Worm (Caenorhabditis elegans) whole organism, young adult: ENCODE data around the gene Y45G5AM.7.

ENCODE experiments used
- B0035.1 ChIP-seq: sonication (generic microtip); optimal IDR thresholded peaks from 2 replicates; lab custom pipeline; 2016; ENCODE audit warnings: missing genetic modification characterization, mild to moderate bottlenecking, missing compliant biosample characterization, missing genotype, missing genetic modification reagents
- C17E4.6 ChIP-seq: fragments of 200-800 bp; sonication (Bioruptor generic); IDR thresholded peaks from 2 replicates; pipeline ENCODE4 v1.3.6; 2022; ENCODE audit warnings: missing genetic modification reagents, missing genetic modification characterization, missing compliant biosample characterization
- F22D6.2 ChIP-seq: sonication (generic microtip); optimal IDR thresholded peaks from 2 replicates; lab custom pipeline; 2016; ENCODE audit warnings: mild to moderate bottlenecking, missing genetic modification characterization, missing compliant biosample characterization
- F49E8.2 ChIP-seq: sonication (generic microtip); optimal IDR thresholded peaks from 3 replicates; lab custom pipeline; 2017; ENCODE audit warnings: missing genetic modification characterization, mild to moderate bottlenecking, missing compliant biosample characterization, antibody characterized with exemption, moderate library complexity; ENCODE audit not compliant: insufficient read depth
- F55B11.4 ChIP-seq: sonication (generic microtip); optimal IDR thresholded peaks from 2 replicates; lab custom pipeline; 2016; ENCODE audit warnings: missing compliant biosample characterization, missing genetic modification characterization, borderline replicate concordance; ENCODE audit not compliant: insufficient read depth
- F57A8.1 ChIP-seq: fragments of 200-800 bp; sonication (Bioruptor generic); optimal IDR thresholded peaks from 2 replicates; lab custom pipeline; 2018; ENCODE audit warnings: mild to moderate bottlenecking, missing genetic modification characterization, moderate library complexity, missing compliant biosample characterization
- K11D2.4 ChIP-seq: fragments of 200-800 bp; sonication (Bioruptor generic); IDR thresholded peaks from 2 replicates; pipeline ENCODE4 v1.3.6; 2022; ENCODE audit warnings: missing genetic modification reagents, missing genetic modification characterization, missing compliant biosample characterization
- K12H6.12 ChIP-seq: fragments of 200-800 bp; sonication (Bioruptor generic); optimal IDR thresholded peaks from 2 replicates; lab custom pipeline; 2018; ENCODE audit warnings: mild to moderate bottlenecking, missing genetic modification characterization, missing compliant biosample characterization
- T07F8.4 ChIP-seq: sonication (generic microtip); optimal IDR thresholded peaks from 2 replicates; lab custom pipeline; 2016; ENCODE audit warnings: mild to moderate bottlenecking, missing genetic modification characterization, moderate library complexity, missing compliant biosample characterization
- Y53F4B.3 ChIP-seq: fragments of 200-800 bp; sonication (Bioruptor generic); IDR thresholded peaks from 2 replicates; pipeline ENCODE4 v1.3.6; 2022; ENCODE audit warnings: missing genetic modification reagents, missing genetic modification characterization, missing compliant biosample characterization
- Y56A3A.18 ChIP-seq: fragments of 200-800 bp; sonication (Bioruptor generic); IDR thresholded peaks from 2 replicates; pipeline ENCODE4 v1.3.6; 2022; ENCODE audit warnings: missing genetic modification reagents, missing genetic modification characterization, missing compliant biosample characterization
- Y95B8A.8 ChIP-seq: fragments of 200-800 bp; sonication (Bioruptor generic); IDR thresholded peaks from 2 replicates; pipeline ENCODE4 v1.3.6; 2022; ENCODE audit warnings: missing genetic modification reagents, missing genetic modification characterization, missing compliant biosample characterization
- atf-7 ChIP-seq: sonication (generic microtip); optimal IDR thresholded peaks from 2 replicates; lab custom pipeline; 2017; ENCODE audit warnings: mild to moderate bottlenecking, missing genetic modification characterization, missing compliant biosample characterization
- cebp-2 ChIP-seq: fragments of 200-800 bp; sonication (Bioruptor generic); IDR thresholded peaks from 2 replicates; pipeline ENCODE4 v1.3.6; 2022; ENCODE audit warnings: missing genetic modification characterization, missing compliant biosample characterization
- ceh-27 ChIP-seq: fragments of 200-800 bp; sonication (Bioruptor generic); optimal IDR thresholded peaks from 2 replicates; lab custom pipeline; 2018; ENCODE audit warnings: mild to moderate bottlenecking, missing genetic modification characterization, moderate library complexity, missing compliant biosample characterization
- dox-1 ChIP-seq: fragments of 200-800 bp; sonication (Bioruptor generic); IDR thresholded peaks from 2 replicates; pipeline ENCODE4 v1.3.6; 2022; ENCODE audit warnings: missing genetic modification reagents, missing genetic modification characterization, missing compliant biosample characterization
- dpff-1 ChIP-seq: sonication (generic microtip); optimal IDR thresholded peaks from 2 replicates; lab custom pipeline; 2017; ENCODE audit warnings: mild to moderate bottlenecking, missing genetic modification characterization, missing compliant biosample characterization
- dpl-1 ChIP-seq: fragments of 150-350 bp; optimal IDR thresholded peaks from 2 replicates; lab custom pipeline; 2014; ENCODE audit warnings: missing biosample characterization, missing genetic modification reagents, missing genetic modification characterization
- efl-1 ChIP-seq: fragments of 150-350 bp; optimal IDR thresholded peaks from 2 replicates; lab custom pipeline; 2014; ENCODE audit warnings: missing biosample characterization, missing genetic modification reagents, missing genetic modification characterization
- egl-18 ChIP-seq: fragments of 200-800 bp; sonication (Bioruptor generic); IDR thresholded peaks from 2 replicates; pipeline ENCODE4 v1.3.6; 2022; ENCODE audit warnings: missing genetic modification reagents, missing genetic modification characterization, missing compliant biosample characterization
- egl-44 ChIP-seq: fragments of 200-800 bp; sonication (Bioruptor generic); IDR thresholded peaks from 2 replicates; pipeline ENCODE4 v1.3.6; 2022; ENCODE audit warnings: missing genetic modification reagents, missing genetic modification characterization, missing compliant biosample characterization
- ets-4 ChIP-seq: fragments of 200-800 bp; sonication (Bioruptor generic); optimal IDR thresholded peaks from 2 replicates; lab custom pipeline; 2018; ENCODE audit warnings: mild to moderate bottlenecking, missing genetic modification characterization, missing compliant biosample characterization
- fkh-3 ChIP-seq: sonication (generic microtip); optimal IDR thresholded peaks from 2 replicates; lab custom pipeline; 2016; ENCODE audit warnings: mild to moderate bottlenecking, missing genetic modification characterization, missing compliant biosample characterization
- him-1 ChIP-seq: sonication (generic microtip); optimal IDR thresholded peaks from 2 replicates; lab custom pipeline; 2016; ENCODE audit warnings: missing genotype, missing genetic modification reagents, missing genetic modification characterization, missing compliant biosample characterization
- hlh-26 ChIP-seq: fragments of 200-800 bp; sonication (Bioruptor generic); conservative IDR thresholded peaks from 2 replicates; pipeline ENCODE4 v1.3.6; 2022; ENCODE audit warnings: missing genetic modification reagents, missing genetic modification characterization, missing compliant biosample characterization
- hmg-20 ChIP-seq: fragments of 200-800 bp; sonication (Bioruptor generic); IDR thresholded peaks from 2 replicates; pipeline ENCODE4 v1.3.6; 2022; ENCODE audit warnings: missing genetic modification reagents, missing genetic modification characterization, missing compliant biosample characterization
- hrde-1 ChIP-seq: sonication (generic microtip); optimal IDR thresholded peaks from 2 replicates; lab custom pipeline; 2016; ENCODE audit warnings: missing genetic modification characterization, mild to moderate bottlenecking, missing compliant biosample characterization, moderate library complexity, missing genotype, missing genetic modification reagents, borderline replicate concordance
- let-526 ChIP-seq: fragments of 200-800 bp; sonication (Bioruptor generic); IDR thresholded peaks from 2 replicates; pipeline ENCODE4 v1.3.6; 2022; ENCODE audit warnings: missing genetic modification reagents, missing genetic modification characterization, missing compliant biosample characterization
- lsy-27 ChIP-seq: sonication (generic microtip); optimal IDR thresholded peaks from 2 replicates; lab custom pipeline; 2017; ENCODE audit warnings: missing genetic modification characterization, mild to moderate bottlenecking, missing compliant biosample characterization, antibody characterized with exemption, missing genotype, borderline replicate concordance; ENCODE audit not compliant: insufficient read depth
- madf-10 ChIP-seq: sonication (generic microtip); optimal IDR thresholded peaks from 2 replicates; lab custom pipeline; 2016; ENCODE audit warnings: mild to moderate bottlenecking, missing genetic modification characterization, missing compliant biosample characterization
- mes-4 ChIP-seq: sonication (generic microtip); optimal IDR thresholded peaks from 2 replicates; lab custom pipeline; 2016; ENCODE audit warnings: missing genotype, missing genetic modification characterization, missing compliant biosample characterization
- mxl-1 ChIP-seq: sonication (generic microtip); optimal IDR thresholded peaks from 2 replicates; lab custom pipeline; 2016; ENCODE audit warnings: missing genetic modification characterization, missing compliant biosample characterization
- nfya-1 ChIP-seq: sonication (generic microtip); optimal IDR thresholded peaks from 2 replicates; lab custom pipeline; 2017; ENCODE audit warnings: antibody characterized with exemption, missing compliant biosample characterization, missing genetic modification characterization, borderline replicate concordance; ENCODE audit not compliant: insufficient read depth
- nfyb-1 ChIP-seq: fragments of 200-800 bp; sonication (Bioruptor generic); IDR thresholded peaks from 2 replicates; pipeline ENCODE4 v1.3.6; 2022; ENCODE audit warnings: missing genetic modification reagents, missing genetic modification characterization, missing compliant biosample characterization
- nhr-179 ChIP-seq: sonication (generic microtip); optimal IDR thresholded peaks from 2 replicates; lab custom pipeline; 2016; ENCODE audit warnings: mild to moderate bottlenecking, missing genetic modification characterization, missing compliant biosample characterization
- nhr-27 ChIP-seq: fragments of 200-800 bp; sonication (Bioruptor generic); optimal IDR thresholded peaks from 2 replicates; lab custom pipeline; 2018; ENCODE audit warnings: mild to moderate bottlenecking, missing genetic modification characterization, moderate library complexity, missing compliant biosample characterization
- nhr-80 ChIP-seq: sonication (generic microtip); optimal IDR thresholded peaks from 2 replicates; lab custom pipeline; 2016; ENCODE audit warnings: missing genetic modification characterization, missing compliant biosample characterization
- repo-1 ChIP-seq: sonication (generic microtip); optimal IDR thresholded peaks from 2 replicates; lab custom pipeline; 2017; ENCODE audit warnings: mild to moderate bottlenecking, missing genetic modification characterization, missing compliant biosample characterization
- snpc-1.1 ChIP-seq: sonication (generic microtip); optimal IDR thresholded peaks from 2 replicates; lab custom pipeline; 2017; ENCODE audit warnings: missing genetic modification characterization, mild to moderate bottlenecking, missing compliant biosample characterization, antibody characterized with exemption, moderate library complexity, missing genotype, missing genetic modification reagents; ENCODE audit not compliant: insufficient read depth
- snpc-3.4 ChIP-seq: sonication (generic microtip); optimal IDR thresholded peaks from 2 replicates; lab custom pipeline; 2017; ENCODE audit warnings: missing genetic modification characterization, mild to moderate bottlenecking, missing compliant biosample characterization, antibody characterized with exemption, moderate library complexity, missing genotype, missing genetic modification reagents
- snpc-4 ChIP-seq, 5 experiments: fragments of 150-350 bp in 1 of 5; sonication (generic microtip) in 4 of 5; optimal IDR thresholded peaks; 2 replicates each; lab custom pipeline; 2014 to 2018; ENCODE audit warnings: missing genetic modification characterization in 5 of 5, missing biosample characterization in 3 of 5, antibody characterized with exemption in 2 of 5, mild to moderate bottlenecking in 2 of 5, missing compliant biosample characterization in 2 of 5, missing genotype in 2 of 5, moderate library complexity in 2 of 5, missing genetic modification reagents in 1 of 5
- tlf-1 ChIP-seq: fragments of 200-800 bp; sonication (Bioruptor generic); optimal IDR thresholded peaks from 2 replicates; lab custom pipeline; 2018; ENCODE audit warnings: mild to moderate bottlenecking, missing genetic modification characterization, missing compliant biosample characterization
- unc-130 ChIP-seq: sonication (generic microtip); optimal IDR thresholded peaks from 2 replicates; lab custom pipeline; 2016; ENCODE audit warnings: missing genetic modification reagents, missing genetic modification characterization, missing compliant biosample characterization
- zfh-2 ChIP-seq: fragments of 200-800 bp; sonication (Bioruptor generic); conservative IDR thresholded peaks from 2 replicates; pipeline ENCODE4 v1.3.6; 2022; ENCODE audit warnings: missing genetic modification reagents, missing genetic modification characterization, missing compliant biosample characterization
- ztf-22 ChIP-seq: fragments of 200-800 bp; sonication (Bioruptor generic); optimal IDR thresholded peaks from 2 replicates; lab custom pipeline; 2018; ENCODE audit warnings: mild to moderate bottlenecking, missing genetic modification characterization, moderate library complexity, missing compliant biosample characterization
- ztf-26 ChIP-seq: sonication (generic microtip); optimal IDR thresholded peaks from 2 replicates; lab custom pipeline; 2017; ENCODE audit warnings: missing genetic modification characterization, missing compliant biosample characterization
- ztf-28 ChIP-seq: fragments of 200-800 bp; sonication (Bioruptor generic); IDR thresholded peaks from 2 replicates; pipeline ENCODE4 v1.3.6; 2022; ENCODE audit warnings: missing genetic modification reagents, missing genetic modification characterization, missing compliant biosample characterization
- ztf-3 ChIP-seq: fragments of 200-800 bp; sonication (Bioruptor generic); optimal IDR thresholded peaks from 2 replicates; lab custom pipeline; 2018; ENCODE audit warnings: mild to moderate bottlenecking, missing genetic modification characterization, missing compliant biosample characterization

Gene Y45G5AM.7

ce11 chrV:4131471-4131939 is 38.5 kb downstream of the Y45G5AM.7 start, which contains the start of gene nhr-57 (continued):
- TF ChIP-seq snpc-4 (GFP tag; optimal IDR thresholded peaks at IDR 0.05; lab: Kevin White, UChicago) = no peak
- peak in 1 of 4 experiments; percentile 2 for TF ChIP-seq snpc-4 (tag; optimal IDR thresholded peaks at IDR 0.05; lab: Kevin White, UChicago)
- no peak for TF ChIP-seq egl-44 (GFP tag; lab: Robert Waterston, UW)
- no peak for TF ChIP-seq fkh-3
- TF ChIP-seq ztf-3 (GFP tag; lab: Kevin White, UChicago) = no peak
- no peak for TF ChIP-seq tlf-1
- TF ChIP-seq ztf-22 (GFP tag; lab: Kevin White, UChicago) = peak; percentile 35
- no peak for TF ChIP-seq egl-18 (GFP tag; lab: Robert Waterston, UW)
- TF ChIP-seq nhr-27 (tag; lab: Kevin White, UChicago) = no peak
- no peak for TF ChIP-seq let-526 (GFP tag; lab: Robert Waterston, UW)
- TF ChIP-seq dpff-1 (tag; lab: Kevin White, UChicago) = no peak
- TF ChIP-seq nhr-179 (tag; lab: Kevin White, UChicago) = no peak
- TF ChIP-seq mes-4 (tag; lab: Kevin White, UChicago) = no peak
- no peak for TF ChIP-seq F57A8.1 (GFP tag; lab: Kevin White, UChicago)
- TF ChIP-seq dox-1 (GFP tag; lab: Robert Waterston, UW) = peak; percentile 51
- no peak for TF ChIP-seq hlh-26 (GFP tag; lab: Robert Waterston, UW)
- no peak for TF ChIP-seq snpc-3.4 (tag; lab: Kevin White, UChicago)
- TF ChIP-seq Y56A3A.18 (GFP tag; lab: Robert Waterston, UW) = no peak
- peak; percentile 50 for TF ChIP-seq F22D6.2 (tag; lab: Kevin White, UChicago)
- no peak for TF ChIP-seq F49E8.2
- TF ChIP-seq mxl-1 (tag; lab: Kevin White, UChicago) = no peak
- no peak for TF ChIP-seq C17E4.6 (GFP tag; lab: Robert Waterston, UW)
- TF ChIP-seq dpl-1 = no peak
- TF ChIP-seq K11D2.4 (GFP tag; lab: Robert Waterston, UW) = no peak
- TF ChIP-seq repo-1 = no peak
- TF ChIP-seq madf-10 (tag; lab: Kevin White, UChicago) = no peak
- no peak for TF ChIP-seq ztf-28
- TF ChIP-seq unc-130 (GFP tag; lab: Kevin White, UChicago) = no peak
- TF ChIP-seq F55B11.4 (tag; lab: Kevin White, UChicago) = no peak
- TF ChIP-seq nfyb-1 (GFP tag; lab: Robert Waterston, UW) = no peak
- TF ChIP-seq cebp-2 (GFP tag; lab: Robert Waterston, UW) = no peak
- TF ChIP-seq hrde-1 (tag; lab: Kevin White, UChicago) = no peak
- TF ChIP-seq nhr-80 (tag; lab: Kevin White, UChicago) = peak; percentile 83
- no peak for TF ChIP-seq snpc-1.1
- no peak for TF ChIP-seq Y95B8A.8 (GFP tag; lab: Robert Waterston, UW)
- TF ChIP-seq lsy-27 = no peak
- TF ChIP-seq efl-1 (GFP tag; lab: Kevin White, UChicago) = no peak
- no peak for TF ChIP-seq zfh-2
- TF ChIP-seq hmg-20 (GFP tag; lab: Robert Waterston, UW) = no peak
- TF ChIP-seq B0035.1 = no peak
- no peak for TF ChIP-seq K12H6.12 (tag; lab: Kevin White, UChicago)
- no peak for TF ChIP-seq nfya-1 (tag; lab: Kevin White, UChicago)
- TF ChIP-seq ceh-27 (GFP tag; lab: Kevin White, UChicago) = peak; percentile 48
- TF ChIP-seq him-1 (tag; lab: Kevin White, UChicago) = no peak
- TF ChIP-seq ztf-26 (tag; lab: Kevin White, UChicago) = peak; percentile 25
- TF ChIP-seq T07F8.4 (tag; lab: Kevin White, UChicago) = no peak
- TF ChIP-seq ets-4 (GFP tag; lab: Kevin White, UChicago) = no peak
- TF ChIP-seq atf-7 (tag; lab: Kevin White, UChicago) = peak; percentile 60
- no peak for TF ChIP-seq Y53F4B.3 (GFP tag; lab: Robert Waterston, UW)
